Worm (Caenorhabditis elegans) whole organism, L4 larva: Measurements from ENCODE around the gene col-179.

Experiments
- Y48G9A.11 ChIP-seq: fragments of 200-800 bp; sonication (Bioruptor generic); IDR thresholded peaks from 2 replicates; pipeline ENCODE4 v1.3.6; 2022; ENCODE audit warnings: missing genetic modification reagents, missing genetic modification characterization, missing compliant biosample characterization
- arid-1 ChIP-seq: fragments of 200-800 bp; sonication (Bioruptor generic); conservative IDR thresholded peaks from 2 replicates; pipeline ENCODE4 v1.3.6; 2022; ENCODE audit warnings: missing genetic modification reagents, missing genetic modification characterization, missing compliant biosample characterization
- ceh-28 ChIP-seq: fragments of 150-350 bp; optimal IDR thresholded peaks from 2 replicates; lab custom pipeline; 2014; ENCODE audit warnings: missing biosample characterization, missing genetic modification reagents, missing genetic modification characterization
- duxl-1 ChIP-seq: sonication (generic microtip); optimal IDR thresholded peaks from 2 replicates; lab custom pipeline; 2016; ENCODE audit warnings: mild to moderate bottlenecking, missing genetic modification characterization, moderate library complexity, missing compliant biosample characterization; ENCODE audit not compliant: poor library complexity
- lin-1 ChIP-seq: fragments of 200-800 bp; sonication (Bioruptor generic); IDR thresholded peaks from 2 replicates; pipeline ENCODE4 v1.3.6; 2022; ENCODE audit warnings: missing genetic modification reagents, missing genetic modification characterization, missing compliant biosample characterization
- lin-39 ChIP-seq: fragments of 150-350 bp; optimal IDR thresholded peaks from 2 replicates; lab custom pipeline; 2014; ENCODE audit warnings: missing biosample characterization, missing genetic modification reagents, missing genetic modification characterization
- lsy-2 ChIP-seq, 2 experiments: fragments of 150-350 bp in 1 of 2; sonication (generic microtip) in 1 of 2; optimal IDR thresholded peaks; 2 replicates each; lab custom pipeline; 2014 to 2017; ENCODE audit warnings: missing biosample characterization in 2 of 2, missing genetic modification characterization in 2 of 2
- zag-1 ChIP-seq: fragments of 150-350 bp; optimal IDR thresholded peaks from 2 replicates; lab custom pipeline; 2014; ENCODE audit warnings: missing biosample characterization, missing genetic modification characterization
- ztf-11 ChIP-seq: fragments of 150-350 bp; optimal IDR thresholded peaks from 2 replicates; lab custom pipeline; 2014; ENCODE audit warnings: missing biosample characterization, missing genetic modification characterization

ce11 chrX:11249392-11249791, 48.1 kb downstream of the col-179 start:
- TF ChIP-seq Y48G9A.11 (GFP tag; lab: Robert Waterston, UW) (no peak), lin-1 (no peak), ztf-11 (tag; lab: Kevin White, UChicago) (no peak), arid-1 (GFP tag; lab: Robert Waterston, UW) (no peak), lsy-2 (tag; optimal IDR thresholded peaks at IDR 0.05; lab: Kevin White, UChicago) (no peak), duxl-1 (no peak), lin-39 (tag; lab: Kevin White, UChicago) (no peak), ceh-28 (no peak), zag-1 (tag; lab: Kevin White, UChicago) (no peak)
